Fruit fly (Drosophila melanogaster) whole organism, embryonic: ENCODE data around the gene RpS17.

ENCODE experiments used
- Abd-B ChIP-seq: fragments of 200-800 bp; sonication (Bioruptor generic); optimal IDR thresholded peaks from 2 replicates; lab custom pipeline; 2018; ENCODE audit warnings: missing biosample characterization, mild to moderate bottlenecking, missing genetic modification characterization, moderate library complexity
- Asciz ChIP-seq: fragments of 200-800 bp; sonication (Bioruptor generic); optimal IDR thresholded peaks from 2 replicates; lab custom pipeline; 2017; ENCODE audit warnings: missing biosample characterization, mild to moderate bottlenecking, missing genetic modification characterization, missing genetic modification reagents
- CG11504 ChIP-seq: fragments of 200-800 bp; sonication (Bioruptor generic); optimal IDR thresholded peaks from 3 replicates; lab custom pipeline; 2019; ENCODE audit warnings: missing biosample characterization, mild to moderate bottlenecking, missing genetic modification characterization, moderate library complexity
- CG11695 ChIP-seq: fragments of 200-800 bp; sonication (Bioruptor generic); IDR thresholded peaks from 3 replicates; pipeline ENCODE4 v1.3.6; 2022; ENCODE audit warnings: missing biosample characterization, missing genetic modification characterization
- CG12659 ChIP-seq: fragments of 200-800 bp; sonication (Bioruptor generic); optimal IDR thresholded peaks from 3 replicates; lab custom pipeline; 2017; ENCODE audit warnings: mild to moderate bottlenecking, missing biosample characterization, missing genetic modification reagents, missing genetic modification characterization
- CG15073 ChIP-seq: fragments of 200-800 bp; sonication (Bioruptor generic); optimal IDR thresholded peaks from 2 replicates; lab custom pipeline; 2016; ENCODE audit warnings: missing biosample characterization, missing genetic modification characterization
- CG1529 ChIP-seq: fragments of 200-800 bp; sonication (Bioruptor generic); optimal IDR thresholded peaks from 3 replicates; lab custom pipeline; 2018; ENCODE audit warnings: missing biosample characterization, missing genetic modification characterization
- CG15601 ChIP-seq: fragments of 200-800 bp; sonication (Bioruptor generic); optimal IDR thresholded peaks from 3 replicates; lab custom pipeline; 2019; ENCODE audit warnings: missing biosample characterization, mild to moderate bottlenecking, missing genetic modification characterization, moderate library complexity
- CG17385 ChIP-seq: fragments of 200-800 bp; sonication (Bioruptor generic); optimal IDR thresholded peaks from 3 replicates; lab custom pipeline; 2018; ENCODE audit warnings: missing biosample characterization, mild to moderate bottlenecking, missing genetic modification characterization
- CG18599 ChIP-seq: fragments of 200-800 bp; sonication (Bioruptor generic); optimal IDR thresholded peaks from 3 replicates; lab custom pipeline; 2017; ENCODE audit warnings: missing biosample characterization, missing genetic modification characterization, mild to moderate bottlenecking, moderate library complexity, missing genetic modification reagents
- CG2199 ChIP-seq: fragments of 200-800 bp; sonication (Bioruptor generic); IDR thresholded peaks from 3 replicates; pipeline ENCODE4 v1.3.6; 2022; ENCODE audit warnings: missing biosample characterization, missing genetic modification characterization
- CG2678 ChIP-seq: fragments of 200-800 bp; sonication (Bioruptor generic); optimal IDR thresholded peaks from 3 replicates; lab custom pipeline; 2019; ENCODE audit warnings: missing biosample characterization, mild to moderate bottlenecking, missing genetic modification characterization, moderate library complexity
- CG30431 ChIP-seq: fragments of 200-800 bp; sonication (Bioruptor generic); optimal IDR thresholded peaks from 2 replicates; lab custom pipeline; 2017; ENCODE audit warnings: missing biosample characterization, missing genetic modification characterization
- CG32532 ChIP-seq: fragments of 200-800 bp; sonication (Bioruptor generic); IDR thresholded peaks from 2 replicates; pipeline ENCODE4 v1.3.6; 2022; ENCODE audit warnings: missing biosample characterization, missing genetic modification characterization
- CG4328 ChIP-seq: fragments of 200-800 bp; sonication (Bioruptor generic); optimal IDR thresholded peaks from 3 replicates; lab custom pipeline; 2017; ENCODE audit warnings: missing biosample characterization, missing genetic modification reagents, missing genetic modification characterization
- CG4360 ChIP-seq: fragments of 200-800 bp; sonication (Bioruptor generic); IDR thresholded peaks from 2 replicates; pipeline ENCODE4 v1.3.6; 2022; ENCODE audit warnings: missing biosample characterization, missing genetic modification characterization
- CG4617 ChIP-seq: fragments of 200-800 bp; sonication (Bioruptor generic); optimal IDR thresholded peaks from 3 replicates; lab custom pipeline; 2016; ENCODE audit warnings: missing biosample characterization, missing genetic modification characterization, borderline replicate concordance
- CG5953 ChIP-seq: fragments of 200-800 bp; sonication (Bioruptor generic); IDR thresholded peaks from 2 replicates; pipeline ENCODE4 v1.3.6; 2022; ENCODE audit warnings: missing biosample characterization, missing genetic modification characterization
- CG6175 ChIP-seq: fragments of 200-800 bp; sonication (Bioruptor generic); IDR thresholded peaks from 3 replicates; pipeline ENCODE4 v1.3.6; 2022; ENCODE audit warnings: missing biosample characterization, missing genetic modification characterization
- D19A ChIP-seq: fragments of 200-800 bp; optimal IDR thresholded peaks from 3 replicates; lab custom pipeline; 2019; ENCODE audit warnings: missing biosample characterization, mild to moderate bottlenecking, missing genetic modification characterization, moderate library complexity
- Hr51 ChIP-seq, 2 experiments: fragments of 200-800 bp; sonication (Bioruptor generic); optimal IDR thresholded peaks; 2 replicates in 1 of 2; 3 replicates in 1 of 2; lab custom pipeline; 2016 to 2018; ENCODE audit warnings: missing biosample characterization in 2 of 2, missing genetic modification characterization in 2 of 2, mild to moderate bottlenecking in 1 of 2, moderate library complexity in 1 of 2
- Oli ChIP-seq: fragments of 200-800 bp; sonication (Bioruptor generic); optimal IDR thresholded peaks from 2 replicates; lab custom pipeline; 2018; ENCODE audit warnings: missing biosample characterization, mild to moderate bottlenecking, missing genetic modification characterization, moderate library complexity
- PHDP ChIP-seq: fragments of 200-800 bp; sonication (Bioruptor generic); optimal IDR thresholded peaks from 3 replicates; lab custom pipeline; 2018; ENCODE audit warnings: missing biosample characterization, mild to moderate bottlenecking, missing genetic modification characterization, moderate library complexity
- Sox100B ChIP-seq: fragments of 200-800 bp; sonication (Bioruptor generic); optimal IDR thresholded peaks from 3 replicates; lab custom pipeline; 2018; ENCODE audit warnings: missing biosample characterization, mild to moderate bottlenecking, missing genetic modification characterization
- Sox102F ChIP-seq: fragments of 200-800 bp; sonication (Bioruptor generic); optimal IDR thresholded peaks from 2 replicates; lab custom pipeline; 2018; ENCODE audit warnings: missing biosample characterization, mild to moderate bottlenecking, missing genetic modification characterization, moderate library complexity
- Xrp1 ChIP-seq: fragments of 200-800 bp; sonication (Bioruptor generic); IDR thresholded peaks from 2 replicates; pipeline ENCODE4 v1.3.6; 2022; ENCODE audit warnings: missing biosample characterization, missing genetic modification characterization
- ara ChIP-seq: fragments of 200-800 bp; sonication (Bioruptor generic); IDR thresholded peaks from 2 replicates; pipeline ENCODE4 v1.3.6; 2022; ENCODE audit warnings: missing biosample characterization, missing genetic modification characterization
- chinmo ChIP-seq: fragments of 200-800 bp; sonication (Bioruptor generic); IDR thresholded peaks from 4 replicates; pipeline ENCODE4 v1.3.6; 2022; ENCODE audit warnings: missing biosample characterization, missing genetic modification characterization; ENCODE audit not compliant: partially characterized antibody
- ci ChIP-seq: fragments of 200-800 bp; sonication (Bioruptor generic); IDR thresholded peaks from 3 replicates; pipeline ENCODE4 v1.3.6; 2022; ENCODE audit warnings: missing biosample characterization, missing genetic modification characterization
- fd64A ChIP-seq: fragments of 200-800 bp; sonication (Bioruptor generic); optimal IDR thresholded peaks from 3 replicates; lab custom pipeline; 2018; ENCODE audit warnings: missing biosample characterization, mild to moderate bottlenecking, missing genetic modification characterization
- fu2 ChIP-seq: fragments of 200-800 bp; sonication (Bioruptor generic); optimal IDR thresholded peaks from 2 replicates; lab custom pipeline; 2016; ENCODE audit warnings: missing biosample characterization, missing genetic modification characterization
- gem ChIP-seq: fragments of 200-800 bp; sonication (Bioruptor generic); optimal IDR thresholded peaks from 2 replicates; lab custom pipeline; 2019; ENCODE audit warnings: missing biosample characterization, mild to moderate bottlenecking, missing genetic modification characterization, moderate library complexity
- ken ChIP-seq: fragments of 200-800 bp; sonication (Bioruptor generic); IDR thresholded peaks from 3 replicates; pipeline ENCODE4 v1.3.6; 2022; ENCODE audit warnings: missing biosample characterization, missing genetic modification characterization
- lab ChIP-seq: fragments of 200-800 bp; sonication (Bioruptor generic); optimal IDR thresholded peaks from 3 replicates; lab custom pipeline; 2017; ENCODE audit warnings: missing biosample characterization, missing genetic modification characterization, mild to moderate bottlenecking, moderate library complexity, missing genetic modification reagents
- lmd ChIP-seq: fragments of 200-800 bp; sonication (Bioruptor generic); IDR thresholded peaks from 2 replicates; pipeline ENCODE4 v1.3.6; 2022; ENCODE audit warnings: missing biosample characterization, missing genetic modification characterization
- mam ChIP-seq: fragments of 200-800 bp; sonication (Bioruptor generic); optimal IDR thresholded peaks from 3 replicates; lab custom pipeline; 2016; ENCODE audit warnings: missing biosample characterization, missing genetic modification characterization
- nerfin-2 ChIP-seq: fragments of 200-800 bp; sonication (Bioruptor generic); IDR thresholded peaks from 2 replicates; pipeline ENCODE4 v1.3.6; 2022; ENCODE audit warnings: missing biosample characterization, missing genetic modification characterization; ENCODE audit not compliant: partially characterized antibody
- onecut ChIP-seq: fragments of 200-800 bp; sonication (Bioruptor generic); IDR thresholded peaks from 2 replicates; pipeline ENCODE4 v1.3.6; 2022; ENCODE audit warnings: missing biosample characterization, missing genetic modification characterization
- p53 ChIP-seq: fragments of 200-800 bp; sonication (Bioruptor generic); optimal IDR thresholded peaks from 2 replicates; lab custom pipeline; 2016; ENCODE audit warnings: missing biosample characterization, missing genetic modification characterization
- pan ChIP-seq, 4 experiments: fragments of >200 bp in 3 of 4; fragments of 200-800 bp in 1 of 4; sonication (Bioruptor generic) in 1 of 4; optimal IDR thresholded peaks in 3 of 4; IDR thresholded peaks in 1 of 4; 2 replicates each; pipeline versions ENCODE4 v1.3.6 to Lab custom; 2017 to 2022; ENCODE audit warnings: missing biosample characterization in 2 of 4, missing genetic modification characterization in 2 of 4, mixed read lengths in 1 of 4
- run ChIP-seq: fragments of 200-800 bp; sonication (Bioruptor generic); optimal IDR thresholded peaks from 3 replicates; lab custom pipeline; 2018; ENCODE audit warnings: missing biosample characterization, mild to moderate bottlenecking, missing genetic modification characterization
- salm ChIP-seq: fragments of 200-800 bp; sonication (Bioruptor generic); optimal IDR thresholded peaks from 2 replicates; lab custom pipeline; 2018; ENCODE audit warnings: missing biosample characterization, mild to moderate bottlenecking, missing genetic modification characterization
- sens ChIP-seq: fragments of 200-800 bp; sonication (Bioruptor generic); peaks from one replicate; lab custom pipeline; 2016; ENCODE audit warnings: missing biosample characterization, missing genetic modification characterization
- sr ChIP-seq: fragments of 200-800 bp; sonication (Bioruptor generic); IDR thresholded peaks from 3 replicates; pipeline ENCODE4 v1.3.6; 2022; ENCODE audit warnings: missing biosample characterization, missing genetic modification characterization
- stwl ChIP-seq: fragments of 200-800 bp; sonication (Bioruptor generic); optimal IDR thresholded peaks from 3 replicates; lab custom pipeline; 2018; ENCODE audit warnings: missing biosample characterization, mild to moderate bottlenecking, missing genetic modification characterization, moderate library complexity
- tin ChIP-seq: fragments of 200-800 bp; sonication (Bioruptor generic); optimal IDR thresholded peaks from 3 replicates; lab custom pipeline; 2016; ENCODE audit warnings: missing biosample characterization, missing genetic modification characterization
- unpg ChIP-seq: fragments of 200-800 bp; sonication (Bioruptor generic); optimal IDR thresholded peaks from 3 replicates; lab custom pipeline; 2018; ENCODE audit warnings: missing biosample characterization, mild to moderate bottlenecking, missing genetic modification characterization, moderate library complexity
- vfl ChIP-seq: fragments of 200-800 bp; sonication (Bioruptor generic); optimal IDR thresholded peaks from 2 replicates; lab custom pipeline; 2016; ENCODE audit warnings: missing biosample characterization, missing genetic modification characterization
- vvl ChIP-seq: fragments of 200-800 bp; sonication (Bioruptor generic); IDR thresholded peaks from 2 replicates; pipeline ENCODE4 v1.3.6; 2022; ENCODE audit warnings: missing biosample characterization, missing genetic modification characterization
- wdn ChIP-seq: fragments of 200-800 bp; sonication (Bioruptor generic); IDR thresholded peaks from 2 replicates; pipeline ENCODE4 v1.3.6; 2022; ENCODE audit warnings: missing biosample characterization, missing genetic modification characterization

Gene RpS17

DNA sequence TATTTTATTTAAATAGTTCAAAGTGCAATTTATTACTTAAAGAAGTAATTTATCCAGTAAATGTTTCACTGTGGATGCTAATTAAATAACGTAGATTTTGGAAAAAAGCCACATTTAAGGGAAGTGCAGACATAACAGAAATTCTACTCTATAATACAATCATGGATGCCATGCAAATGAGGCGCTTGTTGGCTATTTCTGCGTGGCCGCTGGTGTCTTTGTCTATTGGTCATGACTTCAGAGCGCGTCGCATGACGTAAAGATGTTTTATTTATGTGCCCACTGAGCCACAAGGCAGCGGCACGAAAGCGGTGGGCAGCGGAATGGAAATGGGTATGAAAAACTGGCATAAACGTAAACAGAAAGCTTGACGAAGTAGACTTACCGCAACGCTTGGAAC is 3.8 kb downstream of the RpS17 start:
- TF ChIP-seq nerfin-2 (GFP tag; lab: Robert Waterston, UW) (no peak), CG30431 (GFP tag; lab: Kevin White, UChicago) (no peak), stwl (tag; lab: Kevin White, UChicago) (peak; percentile 37), unpg (GFP tag; lab: Kevin White, UChicago) (peak; percentile 18), CG4360 (GFP tag; lab: Robert Waterston, UW) (no peak), Oli (tag; lab: Kevin White, UChicago) (peak; percentile 21), pan (optimal IDR thresholded peaks at IDR 0.05; lab: Kevin White, UChicago) (no peak), pan (GFP tag; optimal IDR thresholded peaks at IDR 0.05 in 1 of 2, IDR thresholded peaks at IDR 0.05 in 1 of 2) (peak in 1 of 2 experiments; percentile 24), CG18599 (GFP tag; lab: Kevin White, UChicago) (peak; percentile 23), PHDP (tag; lab: Kevin White, UChicago) (peak; percentile 10), sr (GFP tag; lab: Robert Waterston, UW) (peak; percentile 19; the same call in 1 of the 3 replicates), Xrp1 (GFP tag; lab: Robert Waterston, UW) (peak; percentile 14; the same call in 1 of the 2 replicates), CG12659 (GFP tag; lab: Kevin White, UChicago) (no peak), CG6175 (GFP tag; lab: Robert Waterston, UW) (no peak), lmd (GFP tag; lab: Robert Waterston, UW) (peak; percentile 18; the same call in 1 of the 2 replicates), fu2 (GFP tag; lab: Kevin White, UChicago) (no peak), mam (GFP tag; lab: Kevin White, UChicago) (peak; percentile 13), vvl (GFP tag; lab: Robert Waterston, UW) (peak; percentile 76), Sox100B (GFP tag; lab: Kevin White, UChicago) (peak; percentile 42), CG32532 (peak; percentile 16; the same call in 1 of the 2 replicates), ci (GFP tag; lab: Robert Waterston, UW) (peak; percentile 50; the same call in 1 of the 3 replicates), CG2199 (GFP tag; lab: Robert Waterston, UW) (no peak), CG15601 (tag; lab: Kevin White, UChicago) (peak; percentile 10), lab (GFP tag; lab: Kevin White, UChicago) (peak; percentile 40), CG11504 (peak; percentile 48), Abd-B (GFP tag; lab: Kevin White, UChicago) (no peak), CG4328 (GFP tag; lab: Kevin White, UChicago) (peak; percentile 32), wdn (GFP tag; lab: Robert Waterston, UW) (no peak), sens (GFP tag; lab: Kevin White, UChicago) (peak; percentile 61), CG5953 (no peak), CG4617 (GFP tag; lab: Kevin White, UChicago) (no peak), ara (GFP tag; lab: Robert Waterston, UW) (no peak), CG15073 (GFP tag; lab: Kevin White, UChicago) (no peak), run (tag; lab: Kevin White, UChicago) (no peak), Asciz (GFP tag; lab: Kevin White, UChicago) (peak; percentile 20), CG2678 (tag; lab: Kevin White, UChicago) (peak; percentile 32), CG17385 (peak; percentile 20), CG11695 (GFP tag; lab: Robert Waterston, UW) (peak; percentile 24; the same call in 1 of the 3 replicates), onecut (GFP tag; lab: Robert Waterston, UW) (no peak), Hr51 (GFP tag; optimal IDR thresholded peaks at IDR 0.05; lab: Kevin White, UChicago) (peak in 1 of 2 experiments; percentile 40), D19A (tag; lab: Kevin White, UChicago) (no peak), tin (GFP tag; lab: Kevin White, UChicago) (peak; percentile 25), gem (peak; percentile 47), vfl (GFP tag; lab: Kevin White, UChicago) (peak; percentile 12), p53 (GFP tag; lab: Kevin White, UChicago) (no peak), CG1529 (GFP tag; lab: Kevin White, UChicago) (no peak), salm (tag; lab: Kevin White, UChicago) (no peak), chinmo (GFP tag; lab: Robert Waterston, UW) (no peak), ken (GFP tag; lab: Robert Waterston, UW) (0 out of 3 replicates have a peak, but pooled peaks have one; percentile 17), fd64A (GFP tag; lab: Kevin White, UChicago) (no peak), Sox102F (GFP tag; lab: Kevin White, UChicago) (peak; percentile 32)
